Fruit fly (Drosophila melanogaster) whole organism, adult: Measurements from ENCODE around the gene CG7606.

Source experiments
- CG11617 ChIP-seq: fragments of 200-800 bp; sonication (Bioruptor generic); optimal IDR thresholded peaks from 2 replicates; lab custom pipeline; 2017; ENCODE audit warnings: mild to moderate bottlenecking, missing biosample characterization, missing genetic modification reagents, missing genetic modification characterization
- CG12768 ChIP-seq: fragments of 200-800 bp; sonication (Bioruptor generic); optimal IDR thresholded peaks from 2 replicates; lab custom pipeline; 2017; ENCODE audit warnings: missing biosample characterization, missing genetic modification characterization, mild to moderate bottlenecking, moderate library complexity, missing genetic modification reagents
- CG14711 ChIP-seq: fragments of 200-800 bp; sonication (Bioruptor generic); optimal IDR thresholded peaks from 2 replicates; lab custom pipeline; 2018; ENCODE audit warnings: missing biosample characterization, mild to moderate bottlenecking, missing genetic modification characterization, moderate library complexity
- CG1620 ChIP-seq: fragments of 200-800 bp; sonication (Bioruptor generic); optimal IDR thresholded peaks from 2 replicates; lab custom pipeline; 2016; ENCODE audit warnings: missing biosample characterization, missing genetic modification characterization
- CG33017 ChIP-seq: fragments of 200-800 bp; sonication (Bioruptor generic); optimal IDR thresholded peaks from 2 replicates; lab custom pipeline; 2018; ENCODE audit warnings: missing biosample characterization, mild to moderate bottlenecking, missing genetic modification characterization, moderate library complexity
- CG5204 ChIP-seq: fragments of 200-800 bp; sonication (Bioruptor generic); optimal IDR thresholded peaks from 2 replicates; lab custom pipeline; 2016; ENCODE audit warnings: missing biosample characterization, missing genetic modification characterization
- CG7045 ChIP-seq: fragments of 200-800 bp; sonication (Bioruptor generic); optimal IDR thresholded peaks from 2 replicates; lab custom pipeline; 2017; ENCODE audit warnings: missing biosample characterization, mild to moderate bottlenecking, missing genetic modification characterization
- CG7101 ChIP-seq: fragments of 200-800 bp; sonication (Bioruptor generic); optimal IDR thresholded peaks from 2 replicates; lab custom pipeline; 2018; ENCODE audit warnings: missing biosample characterization, mild to moderate bottlenecking, missing genetic modification characterization, moderate library complexity
- Clk ChIP-seq: fragments of 200-800 bp; sonication (Bioruptor generic); optimal IDR thresholded peaks from 2 replicates; lab custom pipeline; 2017; ENCODE audit warnings: missing biosample characterization, missing genetic modification characterization
- Crg-1 ChIP-seq: fragments of 200-800 bp; sonication (Bioruptor generic); optimal IDR thresholded peaks from 2 replicates; lab custom pipeline; 2016; ENCODE audit warnings: missing biosample characterization, missing genetic modification characterization
- Hr96 ChIP-seq: fragments of 200-800 bp; sonication (Bioruptor generic); optimal IDR thresholded peaks from 2 replicates; lab custom pipeline; 2016; ENCODE audit warnings: missing biosample characterization, missing genetic modification characterization
- Mnt ChIP-seq: fragments of 200-800 bp; sonication (Bioruptor generic); optimal IDR thresholded peaks from 2 replicates; lab custom pipeline; 2016; ENCODE audit warnings: missing biosample characterization, mild to moderate bottlenecking, missing genetic modification characterization
- bab1 ChIP-seq: fragments of 200-800 bp; sonication (Bioruptor generic); optimal IDR thresholded peaks from 3 replicates; lab custom pipeline; 2019; ENCODE audit warnings: missing biosample characterization, mild to moderate bottlenecking, missing genetic modification characterization, moderate library complexity
- cic ChIP-seq: fragments of 200-800 bp; sonication (Bioruptor generic); optimal IDR thresholded peaks from 2 replicates; lab custom pipeline; 2017; ENCODE audit warnings: missing biosample characterization, mild to moderate bottlenecking, missing genetic modification characterization, moderate library complexity
- cnc ChIP-seq, 2 experiments: fragments of >200 bp; optimal IDR thresholded peaks; 2 replicates each; lab custom pipeline; 2017
- kay ChIP-seq: fragments of 200-800 bp; sonication (Bioruptor generic); peaks from one replicate; lab custom pipeline; 2016; ENCODE audit warnings: missing biosample characterization, missing genetic modification characterization, borderline replicate concordance
- ovo ChIP-seq: fragments of 200-800 bp; sonication (Bioruptor generic); optimal IDR thresholded peaks from 2 replicates; lab custom pipeline; 2016; ENCODE audit warnings: missing biosample characterization, missing genetic modification characterization
- pad ChIP-seq: fragments of 200-800 bp; sonication (Bioruptor generic); optimal IDR thresholded peaks from 3 replicates; lab custom pipeline; 2017; ENCODE audit warnings: missing biosample characterization, missing genetic modification characterization, mild to moderate bottlenecking, moderate library complexity, missing genetic modification reagents
- tj ChIP-seq: fragments of 200-800 bp; sonication (Bioruptor generic); optimal IDR thresholded peaks from 3 replicates; lab custom pipeline; 2017; ENCODE audit warnings: missing biosample characterization, mild to moderate bottlenecking, missing genetic modification characterization, moderate library complexity
- toe ChIP-seq: fragments of 200-800 bp; sonication (Bioruptor generic); optimal IDR thresholded peaks from 2 replicates; lab custom pipeline; 2016; ENCODE audit warnings: missing biosample characterization, missing genetic modification characterization

The CG7606 gene

dm6 chr3R:17604880-17605667 is 8.7 kb downstream of the CG7606 start:
- TF ChIP-seq Mnt (GFP tag; lab: Kevin White, UChicago) (peak; percentile 38), CG11617 (no peak), CG7101 (tag; lab: Kevin White, UChicago) (no peak), bab1 (no peak), cnc (optimal IDR thresholded peaks at IDR 0.05; lab: Kevin White, UChicago) (no peak), Clk (no peak), CG12768 (GFP tag; lab: Kevin White, UChicago) (peak; percentile 21), kay (GFP tag; lab: Kevin White, UChicago) (no peak), Hr96 (peak; percentile 16), CG5204 (peak; percentile 55), CG1620 (GFP tag; lab: Kevin White, UChicago) (no peak), tj (GFP tag; lab: Kevin White, UChicago) (no peak), pad (GFP tag; lab: Kevin White, UChicago) (peak; percentile 5), CG14711 (tag; lab: Kevin White, UChicago) (no peak), Crg-1 (GFP tag; lab: Kevin White, UChicago) (no peak), CG7045 (peak; percentile 29), cic (GFP tag; lab: Kevin White, UChicago) (no peak), ovo (no peak), toe (GFP tag; lab: Kevin White, UChicago) (no peak), CG33017 (tag; lab: Kevin White, UChicago) (peak; percentile 29)

- no peak for TF ChIP-seq CG33017 (tag; lab: Kevin White, UChicago)
- TF ChIP-seq cic (GFP tag; lab: Kevin White, UChicago), result no peak
- no peak for TF ChIP-seq CG12768 (GFP tag; lab: Kevin White, UChicago)
- TF ChIP-seq ovo, result peak; percentile 71
- no peak for TF ChIP-seq pad (GFP tag; lab: Kevin White, UChicago)
- TF ChIP-seq Mnt (GFP tag; lab: Kevin White, UChicago), result no peak
These were observed 9.5 kb downstream of the CG7606 start, which contains the start of gene sll for dm6 chr3R:17605872-17606271. TSS of gene sll (plus strand) at chr3R:17606106.

dm6 chr3R:17609059-17609458 is 12.7 kb downstream of the CG7606 start, which contains the start of gene CG14329:
TSS of gene CG14329 (plus strand) at chr3R:17609359.
- TF ChIP-seq cnc (optimal IDR thresholded peaks at IDR 0.05; lab: Kevin White, UChicago), result no peak
- no peak for TF ChIP-seq toe (GFP tag; lab: Kevin White, UChicago)
- no peak for TF ChIP-seq Mnt (GFP tag; lab: Kevin White, UChicago)
- TF ChIP-seq CG1620 (GFP tag; lab: Kevin White, UChicago), result no peak
- TF ChIP-seq cic (GFP tag; lab: Kevin White, UChicago), result no peak
- no peak for TF ChIP-seq tj (GFP tag; lab: Kevin White, UChicago)
- TF ChIP-seq kay (GFP tag; lab: Kevin White, UChicago), result no peak
- TF ChIP-seq CG12768 (GFP tag; lab: Kevin White, UChicago), result no peak
- no peak for TF ChIP-seq Hr96
- TF ChIP-seq CG5204, result no peak
- TF ChIP-seq Crg-1 (GFP tag; lab: Kevin White, UChicago), result no peak
- no peak for TF ChIP-seq CG7045

- TF ChIP-seq tj (GFP tag; lab: Kevin White, UChicago) (no peak), CG12768 (GFP tag; lab: Kevin White, UChicago) (no peak), ovo (no peak), cnc (optimal IDR thresholded peaks at IDR 0.05; lab: Kevin White, UChicago) (no peak), cic (GFP tag; lab: Kevin White, UChicago) (no peak), CG7045 (no peak), toe (GFP tag; lab: Kevin White, UChicago) (no peak), CG7101 (tag; lab: Kevin White, UChicago) (no peak), pad (GFP tag; lab: Kevin White, UChicago) (no peak), CG33017 (tag; lab: Kevin White, UChicago) (no peak), CG5204 (no peak), Hr96 (no peak), kay (GFP tag; lab: Kevin White, UChicago) (no peak), Clk (no peak)
These were observed 15.1 kb downstream of the CG7606 start, which contains the start of gene Edg91 for dm6 chr3R:17611411-17611810. TSS of gene Edg91 (minus strand) at chr3R:17611511.

dm6 chr3R:17611836-17612235 is 15.5 kb downstream of the CG7606 start:
- no peak for TF ChIP-seq CG7101 (tag; lab: Kevin White, UChicago)

- TF ChIP-seq CG14711 (tag; lab: Kevin White, UChicago) (no peak), toe (GFP tag; lab: Kevin White, UChicago) (no peak), cnc (optimal IDR thresholded peaks at IDR 0.05; lab: Kevin White, UChicago) (no peak), CG1620 (GFP tag; lab: Kevin White, UChicago) (no peak), Hr96 (no peak), tj (GFP tag; lab: Kevin White, UChicago) (no peak), CG5204 (no peak), bab1 (no peak), Clk (no peak), Mnt (GFP tag; lab: Kevin White, UChicago) (no peak), CG7045 (no peak), CG33017 (tag; lab: Kevin White, UChicago) (no peak), Crg-1 (GFP tag; lab: Kevin White, UChicago) (no peak), CG12768 (GFP tag; lab: Kevin White, UChicago) (no peak)
These were observed 16.3 kb downstream of the CG7606 start, which contains the start of gene CG34281 for dm6 chr3R:17612587-17612986. TSS of gene CG34281 (plus strand) at chr3R:17612887.
